Fruit fly (Drosophila melanogaster) whole organism, embryonic: ENCODE results near the gene CG6230.

ENCODE experiments used
- CG1024 ChIP-seq: fragments of 200-800 bp; sonication (Bioruptor generic); IDR thresholded peaks from 2 replicates; pipeline ENCODE4 v1.3.6; 2022; ENCODE audit warnings: missing biosample characterization, missing genetic modification characterization
- CG10565 ChIP-seq: fragments of 200-800 bp; sonication (Bioruptor generic); optimal IDR thresholded peaks from 3 replicates; lab custom pipeline; 2016; ENCODE audit warnings: missing biosample characterization, mild to moderate bottlenecking, missing genetic modification characterization
- CG11723 ChIP-seq: fragments of 200-800 bp; sonication (Bioruptor generic); optimal IDR thresholded peaks from 2 replicates; lab custom pipeline; 2017; ENCODE audit warnings: missing biosample characterization, mild to moderate bottlenecking, missing genetic modification characterization
- CG12155 ChIP-seq: fragments of 200-800 bp; sonication (Bioruptor generic); optimal IDR thresholded peaks from 3 replicates; lab custom pipeline; 2016; ENCODE audit warnings: missing biosample characterization, missing genetic modification characterization
- CG15601 ChIP-seq: fragments of 200-800 bp; sonication (Bioruptor generic); optimal IDR thresholded peaks from 3 replicates; lab custom pipeline; 2019; ENCODE audit warnings: missing biosample characterization, mild to moderate bottlenecking, missing genetic modification characterization, moderate library complexity
- CG17568 ChIP-seq: fragments of 200-800 bp; sonication (Bioruptor generic); optimal IDR thresholded peaks from 2 replicates; lab custom pipeline; 2018; ENCODE audit warnings: missing biosample characterization, mild to moderate bottlenecking, missing genetic modification characterization, moderate library complexity
- CG17612 ChIP-seq: fragments of 200-800 bp; sonication (Bioruptor generic); IDR thresholded peaks from 2 replicates; pipeline ENCODE4 v1.3.6; 2022; ENCODE audit warnings: missing biosample characterization, missing genetic modification characterization
- CG17829 ChIP-seq: fragments of 200-800 bp; optimal IDR thresholded peaks from 2 replicates; lab custom pipeline; 2019; ENCODE audit warnings: missing biosample characterization, mild to moderate bottlenecking, missing genetic modification characterization, moderate library complexity
- CG18599 ChIP-seq: fragments of 200-800 bp; sonication (Bioruptor generic); optimal IDR thresholded peaks from 3 replicates; lab custom pipeline; 2017; ENCODE audit warnings: missing biosample characterization, missing genetic modification characterization, mild to moderate bottlenecking, moderate library complexity, missing genetic modification reagents
- CG2129 ChIP-seq: fragments of 200-800 bp; sonication (Bioruptor generic); IDR thresholded peaks from 2 replicates; pipeline ENCODE4 v1.3.6; 2022; ENCODE audit warnings: missing biosample characterization, missing genetic modification characterization; ENCODE audit not compliant: partially characterized antibody
- CG2199 ChIP-seq: fragments of 200-800 bp; sonication (Bioruptor generic); IDR thresholded peaks from 3 replicates; pipeline ENCODE4 v1.3.6; 2022; ENCODE audit warnings: missing biosample characterization, missing genetic modification characterization
- CG4282 ChIP-seq: fragments of 200-800 bp; sonication (Bioruptor generic); optimal IDR thresholded peaks from 2 replicates; lab custom pipeline; 2016; ENCODE audit warnings: missing biosample characterization, missing genetic modification characterization
- CG5953 ChIP-seq: fragments of 200-800 bp; sonication (Bioruptor generic); IDR thresholded peaks from 2 replicates; pipeline ENCODE4 v1.3.6; 2022; ENCODE audit warnings: missing biosample characterization, missing genetic modification characterization
- CG7271 ChIP-seq: fragments of 200-800 bp; sonication (Bioruptor generic); optimal IDR thresholded peaks from 2 replicates; lab custom pipeline; 2018; ENCODE audit warnings: missing biosample characterization, mild to moderate bottlenecking, missing genetic modification characterization, moderate library complexity
- CG7372 ChIP-seq: fragments of 200-800 bp; sonication (Bioruptor generic); IDR thresholded peaks from 2 replicates; pipeline ENCODE4 v1.3.6; 2022; ENCODE audit warnings: missing biosample characterization, missing genetic modification characterization
- CG7839 ChIP-seq: fragments of 200-800 bp; sonication (Bioruptor generic); optimal IDR thresholded peaks from 3 replicates; lab custom pipeline; 2018; ENCODE audit warnings: missing biosample characterization, mild to moderate bottlenecking, missing genetic modification characterization, moderate library complexity
- CG7987 ChIP-seq: fragments of 200-800 bp; sonication (Bioruptor generic); optimal IDR thresholded peaks from 2 replicates; lab custom pipeline; 2018; ENCODE audit warnings: missing biosample characterization, mild to moderate bottlenecking, missing genetic modification characterization, moderate library complexity
- Fer2 ChIP-seq: fragments of 200-800 bp; sonication (Bioruptor generic); optimal IDR thresholded peaks from 2 replicates; lab custom pipeline; 2018; ENCODE audit warnings: missing biosample characterization, mild to moderate bottlenecking, missing genetic modification characterization, moderate library complexity
- Gug ChIP-seq: fragments of 200-800 bp; sonication (Bioruptor generic); IDR thresholded peaks from 4 replicates; pipeline ENCODE4 v1.3.6; 2022; ENCODE audit warnings: missing biosample characterization, missing genetic modification characterization
- MESR4 ChIP-seq: fragments of 200-800 bp; sonication (Bioruptor generic); optimal IDR thresholded peaks from 2 replicates; lab custom pipeline; 2018; ENCODE audit warnings: missing biosample characterization, mild to moderate bottlenecking, missing genetic modification characterization, moderate library complexity
- Meics ChIP-seq: fragments of 200-800 bp; sonication (Bioruptor generic); optimal IDR thresholded peaks from 2 replicates; lab custom pipeline; 2017; ENCODE audit warnings: missing biosample characterization, mild to moderate bottlenecking, missing genetic modification characterization
- NFAT ChIP-seq: fragments of 200-800 bp; sonication (Bioruptor generic); IDR thresholded peaks from 2 replicates; pipeline ENCODE4 v1.3.6; 2022; ENCODE audit warnings: missing biosample characterization, missing genetic modification characterization
- Poxn ChIP-seq: fragments of 200-800 bp; sonication (Bioruptor generic); IDR thresholded peaks from 2 replicates; pipeline ENCODE4 v1.3.6; 2022; ENCODE audit warnings: missing biosample characterization, missing genetic modification characterization
- Ravus ChIP-seq: fragments of 200-800 bp; sonication (Bioruptor generic); IDR thresholded peaks from 2 replicates; pipeline ENCODE4 v1.3.6; 2022; ENCODE audit warnings: missing biosample characterization, missing genetic modification characterization
- Spps ChIP-seq: fragments of 200-800 bp; sonication (Bioruptor generic); optimal IDR thresholded peaks from 2 replicates; lab custom pipeline; 2018; ENCODE audit warnings: missing biosample characterization, mild to moderate bottlenecking, missing genetic modification characterization
- Sry-β ChIP-seq: fragments of 200-800 bp; sonication (Bioruptor generic); optimal IDR thresholded peaks from 2 replicates; lab custom pipeline; 2018; ENCODE audit warnings: missing biosample characterization, mild to moderate bottlenecking, missing genetic modification characterization, moderate library complexity
- ap ChIP-seq: fragments of 200-800 bp; sonication (Bioruptor generic); IDR thresholded peaks from 2 replicates; pipeline ENCODE4 v1.3.6; 2022; ENCODE audit warnings: missing biosample characterization, missing genetic modification characterization
- ato ChIP-seq: fragments of 200-800 bp; sonication (Bioruptor generic); IDR thresholded peaks from 2 replicates; pipeline ENCODE4 v1.3.6; 2022; ENCODE audit warnings: missing biosample characterization, missing genetic modification characterization; ENCODE audit not compliant: partially characterized antibody
- cas ChIP-seq: fragments of 200-800 bp; sonication (Bioruptor generic); IDR thresholded peaks from 2 replicates; pipeline ENCODE4 v1.3.6; 2022; ENCODE audit warnings: missing biosample characterization, missing genetic modification characterization
- chinmo ChIP-seq: fragments of 200-800 bp; sonication (Bioruptor generic); IDR thresholded peaks from 4 replicates; pipeline ENCODE4 v1.3.6; 2022; ENCODE audit warnings: missing biosample characterization, missing genetic modification characterization; ENCODE audit not compliant: partially characterized antibody
- crc ChIP-seq: fragments of 200-800 bp; sonication (Bioruptor generic); optimal IDR thresholded peaks from 2 replicates; lab custom pipeline; 2016; ENCODE audit warnings: missing biosample characterization, missing genetic modification characterization
- cwo ChIP-seq: fragments of 200-800 bp; sonication (Bioruptor generic); optimal IDR thresholded peaks from 3 replicates; lab custom pipeline; 2017; ENCODE audit warnings: missing biosample characterization, missing genetic modification characterization, mild to moderate bottlenecking, moderate library complexity, missing genetic modification reagents
- exex ChIP-seq: fragments of 200-800 bp; sonication (Bioruptor generic); optimal IDR thresholded peaks from 4 replicates; lab custom pipeline; 2018; ENCODE audit warnings: missing biosample characterization, mild to moderate bottlenecking, missing genetic modification characterization, moderate library complexity
- fd3F ChIP-seq: fragments of 200-800 bp; sonication (Bioruptor generic); optimal IDR thresholded peaks from 2 replicates; lab custom pipeline; 2018; ENCODE audit warnings: missing biosample characterization, mild to moderate bottlenecking, missing genetic modification characterization, moderate library complexity
- klu ChIP-seq: fragments of 200-800 bp; sonication (Bioruptor generic); IDR thresholded peaks from 2 replicates; pipeline ENCODE4 v1.3.6; 2022; ENCODE audit warnings: missing biosample characterization, missing genetic modification characterization
- kni ChIP-seq: fragments of 200-800 bp; sonication (Bioruptor generic); optimal IDR thresholded peaks from 3 replicates; lab custom pipeline; 2017; ENCODE audit warnings: mild to moderate bottlenecking, missing biosample characterization, missing genetic modification reagents, missing genetic modification characterization
- lab ChIP-seq: fragments of 200-800 bp; sonication (Bioruptor generic); optimal IDR thresholded peaks from 3 replicates; lab custom pipeline; 2017; ENCODE audit warnings: missing biosample characterization, missing genetic modification characterization, mild to moderate bottlenecking, moderate library complexity, missing genetic modification reagents
- lilli ChIP-seq: fragments of 200-800 bp; sonication (Bioruptor generic); optimal IDR thresholded peaks from 3 replicates; lab custom pipeline; 2016; ENCODE audit warnings: missing biosample characterization, missing genetic modification characterization
- lmd ChIP-seq: fragments of 200-800 bp; sonication (Bioruptor generic); IDR thresholded peaks from 2 replicates; pipeline ENCODE4 v1.3.6; 2022; ENCODE audit warnings: missing biosample characterization, missing genetic modification characterization
- lola ChIP-seq, 3 experiments: fragments of >200 bp in 2 of 3; fragments of 200-800 bp in 1 of 3; sonication (Bioruptor generic) in 1 of 3; optimal IDR thresholded peaks; 2 replicates each; lab custom pipeline; 2017 to 2019; ENCODE audit warnings: missing biosample characterization in 3 of 3, missing genetic modification characterization in 3 of 3, mild to moderate bottlenecking in 1 of 3, moderate library complexity in 1 of 3
- pan ChIP-seq, 4 experiments: fragments of >200 bp in 3 of 4; fragments of 200-800 bp in 1 of 4; sonication (Bioruptor generic) in 1 of 4; optimal IDR thresholded peaks in 3 of 4; IDR thresholded peaks in 1 of 4; 2 replicates each; pipeline versions ENCODE4 v1.3.6 to Lab custom; 2017 to 2022; ENCODE audit warnings: missing biosample characterization in 2 of 4, missing genetic modification characterization in 2 of 4, mixed read lengths in 1 of 4
- pfk ChIP-seq: fragments of 200-800 bp; sonication (Bioruptor generic); optimal IDR thresholded peaks from 2 replicates; lab custom pipeline; 2018; ENCODE audit warnings: missing biosample characterization, mild to moderate bottlenecking, missing genetic modification characterization, moderate library complexity
- pho ChIP-seq: fragments of 200-800 bp; sonication (Bioruptor generic); optimal IDR thresholded peaks from 2 replicates; lab custom pipeline; 2016; ENCODE audit warnings: missing biosample characterization, missing genetic modification characterization
- psq ChIP-seq: fragments of 200-800 bp; sonication (Bioruptor generic); optimal IDR thresholded peaks from 2 replicates; lab custom pipeline; 2017; ENCODE audit warnings: missing biosample characterization, missing genetic modification characterization
- slbo ChIP-seq: fragments of 200-800 bp; sonication (Bioruptor generic); IDR thresholded peaks from 2 replicates; pipeline ENCODE4 v1.3.6; 2022; ENCODE audit warnings: missing biosample characterization, missing genetic modification characterization
- tio ChIP-seq: fragments of 200-800 bp; sonication (Bioruptor generic); optimal IDR thresholded peaks from 2 replicates; lab custom pipeline; 2017; ENCODE audit warnings: missing biosample characterization, missing genetic modification characterization, inconsistent platforms
- trh ChIP-seq: fragments of 200-800 bp; sonication (Bioruptor generic); optimal IDR thresholded peaks from 2 replicates; lab custom pipeline; 2016; ENCODE audit warnings: missing biosample characterization, missing genetic modification characterization
- wek ChIP-seq: fragments of 200-800 bp; sonication (Bioruptor generic); optimal IDR thresholded peaks from 3 replicates; lab custom pipeline; 2018; ENCODE audit warnings: missing biosample characterization, mild to moderate bottlenecking, missing genetic modification characterization, moderate library complexity
- wor ChIP-seq: fragments of 200-800 bp; sonication (Bioruptor generic); IDR thresholded peaks from 2 replicates; pipeline ENCODE4 v1.3.6; 2022; ENCODE audit warnings: missing biosample characterization, missing genetic modification characterization

The CG6230 gene

DNA sequence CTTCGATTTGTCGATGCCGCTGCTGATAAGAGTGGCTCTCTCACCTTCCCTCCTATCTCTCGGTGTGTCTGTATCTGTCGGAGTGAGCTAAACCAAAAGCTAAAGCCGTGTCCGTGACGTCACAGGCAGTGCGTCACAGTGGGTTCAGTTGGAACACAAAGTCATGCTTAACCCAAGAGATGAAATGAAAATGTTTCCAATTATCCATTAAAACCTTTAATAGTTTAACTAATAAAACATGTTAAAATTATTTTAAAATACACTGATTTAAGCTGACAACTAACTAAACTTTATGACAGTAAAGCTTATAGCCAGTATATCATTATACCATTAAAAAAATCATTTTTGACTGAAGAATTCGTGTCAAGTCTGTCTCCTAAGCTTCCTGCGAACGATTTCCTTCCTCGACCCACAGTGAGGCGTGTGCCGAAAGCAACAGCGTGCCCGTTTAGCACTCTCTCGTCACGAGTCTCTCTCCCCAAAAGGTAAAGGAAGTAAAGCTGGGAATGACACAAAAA lies 7.0 kb downstream of the CG6230 start, which contains the start of gene Idua (continued):
- TF ChIP-seq Ravus (GFP tag; lab: Robert Waterston, UW) (no peak), NFAT (GFP tag; lab: Robert Waterston, UW) (0 out of 2 replicates have a peak, but pooled peaks have one; percentile 12), kni (no peak), Sry-β (GFP tag; lab: Kevin White, UChicago) (no peak), trh (GFP tag; lab: Kevin White, UChicago) (no peak), CG15601 (peak; percentile 67), CG7839 (tag; lab: Kevin White, UChicago) (no peak), lab (no peak), lola (GFP tag; optimal IDR thresholded peaks at IDR 0.05; lab: Kevin White, UChicago) (peak in 1 of 3 experiments; percentile 36), CG1024 (GFP tag; lab: Robert Waterston, UW) (no peak), CG10565 (GFP tag; lab: Kevin White, UChicago) (no peak), CG11723 (GFP tag; lab: Kevin White, UChicago) (no peak), ato (GFP tag; lab: Robert Waterston, UW) (no peak), exex (no peak), CG18599 (peak; percentile 91), CG17829 (peak; percentile 58), chinmo (GFP tag; lab: Robert Waterston, UW) (0 out of 4 replicates have a peak, but pooled peaks have one; percentile 48), CG2129 (GFP tag; lab: Robert Waterston, UW) (no peak), Gug (GFP tag; lab: Robert Waterston, UW) (peak; percentile 69), wor (GFP tag; lab: Robert Waterston, UW) (no peak), CG17568 (GFP tag; lab: Kevin White, UChicago) (no peak), wek (GFP tag; lab: Kevin White, UChicago) (peak; percentile 1), CG5953 (GFP tag; lab: Robert Waterston, UW) (no peak), lilli (GFP tag; lab: Kevin White, UChicago) (peak; percentile 69), fd3F (GFP tag; lab: Kevin White, UChicago) (peak; percentile 53), CG4282 (GFP tag; lab: Kevin White, UChicago) (no peak), CG7271 (tag; lab: Kevin White, UChicago) (no peak), crc (no peak), slbo (GFP tag; lab: Robert Waterston, UW) (peak; percentile 66), CG12155 (peak; percentile 36), klu (GFP tag; lab: Robert Waterston, UW) (peak; percentile 44; the same call in 1 of the 2 replicates), cas (GFP tag; lab: Robert Waterston, UW) (peak; percentile 13; the same call in 1 of the 2 replicates), CG17612 (GFP tag; lab: Robert Waterston, UW) (no peak), cwo (GFP tag; lab: Kevin White, UChicago) (peak; percentile 82), ap (GFP tag; lab: Robert Waterston, UW) (no peak), pan (optimal IDR thresholded peaks at IDR 0.05; lab: Kevin White, UChicago) (no peak), pan (GFP tag; optimal IDR thresholded peaks at IDR 0.05 in 1 of 2, IDR thresholded peaks at IDR 0.05 in 1 of 2) (peak in 1 of 2 experiments; percentile 72), CG2199 (no peak), MESR4 (GFP tag; lab: Kevin White, UChicago) (no peak), Poxn (no peak), tio (peak; percentile 55), psq (GFP tag; lab: Kevin White, UChicago) (peak; percentile 37), CG7987 (no peak), pfk (GFP tag; lab: Kevin White, UChicago) (no peak), pho (GFP tag; lab: Kevin White, UChicago) (peak; percentile 28), Fer2 (tag; lab: Kevin White, UChicago) (peak; percentile 40), lmd (GFP tag; lab: Robert Waterston, UW) (peak; percentile 49), CG7372 (GFP tag; lab: Robert Waterston, UW) (peak; percentile 24; the same call in 1 of the 2 replicates), Meics (GFP tag; lab: Kevin White, UChicago) (peak; percentile 93), Spps (tag; lab: Kevin White, UChicago) (no peak)
